Worm (Caenorhabditis elegans): Measurements from ENCODE around the gene C26B9.6.

ce11 chrX:5344287-5344686, 9.0 kb upstream of the C26B9.6 start, which contains the start of gene C26B9.1:
- no peak for TF ChIP-seq pes-1 (GFP tag; IDR thresholded peaks at IDR 0.05)
- no peak for TF ChIP-seq F13C5.2 (tag; optimal IDR thresholded peaks at IDR 0.05)
